Worm (Caenorhabditis elegans) whole organism, late embryonic: ENCODE results near the gene F36D3.4.

Experiments
- F13H6.1 ChIP-seq: sonication (generic microtip); optimal IDR thresholded peaks from 2 replicates; lab custom pipeline; 2016; ENCODE audit warnings: missing genetic modification characterization, missing compliant biosample characterization
- ama-1 ChIP-seq: fragments of 150-350 bp; optimal IDR thresholded peaks from 2 replicates; lab custom pipeline; 2014
- ceh-22 ChIP-seq: sonication (generic microtip); optimal IDR thresholded peaks from 2 replicates; lab custom pipeline; 2017; ENCODE audit warnings: missing biosample characterization, missing genetic modification characterization
- ceh-9 ChIP-seq: sonication (generic microtip); optimal IDR thresholded peaks from 2 replicates; lab custom pipeline; 2016; ENCODE audit warnings: mild to moderate bottlenecking, missing genetic modification characterization, inconsistent platforms, missing compliant biosample characterization
- npax-4 ChIP-seq: sonication (generic microtip); optimal IDR thresholded peaks from 2 replicates; lab custom pipeline; 2016; ENCODE audit warnings: missing genetic modification characterization, missing compliant biosample characterization
- pag-3 ChIP-seq: sonication (generic microtip); optimal IDR thresholded peaks from 2 replicates; lab custom pipeline; 2016; ENCODE audit warnings: missing compliant biosample characterization, missing genetic modification characterization, borderline replicate concordance
- pat-9 ChIP-seq: fragments of 200-800 bp; sonication (Bioruptor generic); optimal IDR thresholded peaks from 2 replicates; lab custom pipeline; 2018; ENCODE audit warnings: mild to moderate bottlenecking, missing genetic modification characterization, moderate library complexity, missing compliant biosample characterization
- pha-4 ChIP-seq: fragments of 150-350 bp; optimal IDR thresholded peaks from 2 replicates; lab custom pipeline; 2018; ENCODE audit warnings: missing biosample characterization, missing genetic modification reagents, missing genetic modification characterization
- pqm-1 ChIP-seq: sonication (generic microtip); optimal IDR thresholded peaks from 2 replicates; lab custom pipeline; 2016; ENCODE audit warnings: missing genetic modification characterization, missing compliant biosample characterization
- rnt-1 ChIP-seq: sonication (generic microtip); optimal IDR thresholded peaks from 2 replicates; lab custom pipeline; 2016; ENCODE audit warnings: missing genetic modification characterization, missing compliant biosample characterization
- zip-5 ChIP-seq: sonication (generic microtip); optimal IDR thresholded peaks from 2 replicates; lab custom pipeline; 2016; ENCODE audit warnings: missing genetic modification characterization, missing compliant biosample characterization

DNA sequence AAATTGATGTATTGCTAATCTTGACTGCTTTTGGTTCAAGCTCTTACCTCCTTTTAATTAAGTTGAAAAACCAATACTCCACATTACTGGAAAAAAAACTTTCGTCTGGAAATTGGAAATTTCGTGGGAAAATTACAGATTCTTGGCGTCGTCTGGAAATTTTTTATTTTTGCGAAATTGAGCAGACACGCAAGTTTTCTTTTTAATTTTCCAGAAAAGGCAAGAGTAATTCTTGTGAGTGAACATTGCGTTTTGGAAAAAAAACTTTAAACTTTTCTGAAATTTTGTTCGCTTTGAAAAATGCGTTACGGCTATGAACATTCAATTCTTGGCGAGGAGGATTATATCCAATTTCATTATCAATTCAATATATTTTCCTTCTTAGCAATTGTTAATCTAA is 48.1 kb upstream of the F36D3.4 start, which contains the start of gene sru-45:
- no peak for TF ChIP-seq ceh-22
- TF ChIP-seq ama-1 (lab: Kevin White, UChicago) = no peak
- no peak for TF ChIP-seq rnt-1 (tag; lab: Kevin White, UChicago)
- TF ChIP-seq ceh-9 (tag; lab: Kevin White, UChicago) = no peak
- TF ChIP-seq pag-3 = no peak
- no peak for TF ChIP-seq pha-4 (tag; lab: Kevin White, UChicago)
- no peak for TF ChIP-seq pqm-1 (tag; lab: Kevin White, UChicago)
- TF ChIP-seq zip-5 (tag; lab: Kevin White, UChicago) = no peak
- TF ChIP-seq F13H6.1 = no peak
- TF ChIP-seq pat-9 (tag; lab: Kevin White, UChicago) = no peak
- no peak for TF ChIP-seq npax-4 (tag; lab: Kevin White, UChicago)
